Worm (Caenorhabditis elegans) whole organism, L2 larva: ENCODE data around the gene Y41C4A.11.

Experiments used
- ZK546.5 ChIP-seq: sonication (generic microtip); optimal IDR thresholded peaks from 2 replicates; lab custom pipeline; 2017; ENCODE audit warnings: missing biosample characterization, missing genetic modification characterization
- elt-3 ChIP-seq: sonication (generic microtip); optimal IDR thresholded peaks from 2 replicates; lab custom pipeline; 2017; ENCODE audit warnings: missing biosample characterization, missing genetic modification characterization
- zag-1 ChIP-seq: fragments of 150-350 bp; optimal IDR thresholded peaks from 2 replicates; lab custom pipeline; 2014; ENCODE audit warnings: missing biosample characterization, missing genetic modification characterization
- ztf-11 ChIP-seq: sonication (generic microtip); optimal IDR thresholded peaks from 2 replicates; lab custom pipeline; 2017; ENCODE audit warnings: missing biosample characterization, missing genetic modification characterization

- TF ChIP-seq elt-3 (tag; lab: Kevin White, UChicago): no peak
- no peak for TF ChIP-seq ztf-11 (tag; lab: Kevin White, UChicago)
- TF ChIP-seq zag-1 (tag; lab: Kevin White, UChicago): no peak
- TF ChIP-seq ZK546.5 (tag; lab: Kevin White, UChicago): no peak
Observed at ce11 chrIII:11726590-11726989, 6.9 kb downstream of the Y41C4A.11 start, which contains the start of gene Y41C4A.12.
